Worm (Caenorhabditis elegans) whole organism, dauer: ENCODE measurements around the gene srg-8.

Experiments
- unc-62 ChIP-seq: sonication (generic microtip); optimal IDR thresholded peaks from 2 replicates; lab custom pipeline; 2017; ENCODE audit warnings: missing biosample characterization, missing genetic modification reagents, missing genetic modification characterization

srg-8 gene

ce11 chrIII:6221403-6221802, 33.2 kb downstream of the srg-8 start:
- no peak for TF ChIP-seq unc-62 (GFP tag; lab: Kevin White, UChicago)

DNA sequence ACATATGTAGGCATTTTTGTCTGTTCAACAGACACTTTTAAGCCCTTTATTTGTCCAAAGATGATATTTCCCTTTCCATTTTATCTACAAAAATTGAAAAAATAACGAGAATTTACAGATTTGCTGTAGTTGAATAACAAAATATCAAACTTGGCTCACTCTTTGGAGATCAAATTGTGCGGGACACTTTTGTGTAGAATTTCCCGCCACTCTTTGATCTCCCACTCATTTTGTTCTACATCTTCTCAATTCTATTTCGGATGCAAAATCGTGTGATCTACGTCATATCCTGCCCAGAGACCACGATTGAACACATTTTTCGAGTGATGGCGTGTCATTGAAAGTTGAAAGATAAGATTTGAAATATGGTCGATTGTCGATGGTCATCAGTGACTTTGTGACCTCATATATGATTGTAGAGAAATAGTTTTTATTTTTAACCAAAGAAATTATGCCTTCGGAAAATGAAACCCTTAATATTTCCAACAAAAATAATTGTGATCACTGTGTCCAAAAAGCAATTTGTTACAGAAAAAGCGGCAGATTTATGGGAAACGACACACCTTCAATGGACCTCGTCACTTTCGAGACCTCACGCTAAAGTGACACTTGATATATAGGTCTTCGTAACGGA, 37.7 kb downstream of the srg-8 start, which contains the start of gene hot-4:
TSS of gene hot-4 (plus strand) at position 584 of the 634 bp plus-strand sequence.
- no peak for TF ChIP-seq unc-62 (GFP tag; lab: Kevin White, UChicago)

ce11 chrIII:6215943-6216342, 38.7 kb downstream of the srg-8 start:
- no peak for TF ChIP-seq unc-62 (GFP tag; lab: Kevin White, UChicago)

DNA sequence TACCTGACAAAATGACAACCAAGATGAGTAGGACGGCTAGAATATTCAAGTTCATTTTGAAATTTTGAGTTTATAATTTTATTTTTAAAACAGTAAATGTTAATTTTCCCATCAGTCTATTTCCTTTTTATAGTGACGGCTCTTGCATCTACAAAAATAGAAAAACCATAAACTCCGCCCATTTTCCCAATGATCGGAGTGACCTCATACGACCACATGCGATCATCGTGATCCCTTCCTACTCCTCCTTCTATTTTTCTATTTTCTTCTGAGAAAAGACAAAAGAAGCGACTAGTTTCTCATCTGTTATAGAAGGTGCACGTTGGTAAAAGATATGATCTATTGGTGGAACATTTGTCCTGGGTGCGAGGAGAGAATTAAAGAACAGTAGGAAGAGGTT, 39.2 kb downstream of the srg-8 start, which contains the start of gene C23G10.11:
TSS of gene C23G10.11 (minus strand) at position 101 of the 400 bp plus-strand sequence.
- TF ChIP-seq unc-62 (GFP tag; lab: Kevin White, UChicago), result no peak

ce11 chrIII:6213915-6214314, 40.7 kb downstream of the srg-8 start, which contains the start of gene C23G10.10:
C23G10.10 (minus strand) TSS chrIII:6214015.
- TF ChIP-seq unc-62 (GFP tag; lab: Kevin White, UChicago), result no peak

ce11 chrIII:6210215-6210822, 44.3 kb downstream of the srg-8 start:
- no peak for TF ChIP-seq unc-62 (GFP tag; lab: Kevin White, UChicago)

DNA sequence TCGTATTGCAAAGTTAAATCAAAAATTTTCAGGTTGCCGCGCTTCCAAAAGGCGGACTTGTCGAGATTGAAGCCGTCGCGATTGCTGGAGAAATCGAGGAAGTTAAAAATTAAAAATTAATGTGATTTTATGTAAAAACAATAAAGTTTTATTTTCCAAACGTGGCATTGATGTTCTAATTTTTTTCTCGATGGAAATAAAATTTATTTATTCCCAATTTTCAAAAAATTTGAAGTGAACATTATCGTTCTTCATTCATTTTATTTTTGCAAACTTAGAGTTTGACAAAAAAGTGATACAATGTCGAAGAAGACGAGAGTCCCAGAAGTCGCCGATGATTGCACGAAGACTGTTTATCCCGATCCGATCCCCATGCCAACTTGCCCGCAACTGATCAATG, 45.7 kb downstream of the srg-8 start, which contains the start of gene C23G10.1:
TSS of gene C23G10.1 (plus strand) at position 301 of the 400 bp plus-strand sequence.
- no peak for TF ChIP-seq unc-62 (GFP tag; lab: Kevin White, UChicago)

- TF ChIP-seq unc-62 (GFP tag; lab: Kevin White, UChicago), result no peak
Measured at ce11 chrIII:6207881-6208280, 46.8 kb downstream of the srg-8 start, which contains the start of gene C23G10.2. C23G10.2 (plus strand) TSS chrIII:6208064.

DNA sequence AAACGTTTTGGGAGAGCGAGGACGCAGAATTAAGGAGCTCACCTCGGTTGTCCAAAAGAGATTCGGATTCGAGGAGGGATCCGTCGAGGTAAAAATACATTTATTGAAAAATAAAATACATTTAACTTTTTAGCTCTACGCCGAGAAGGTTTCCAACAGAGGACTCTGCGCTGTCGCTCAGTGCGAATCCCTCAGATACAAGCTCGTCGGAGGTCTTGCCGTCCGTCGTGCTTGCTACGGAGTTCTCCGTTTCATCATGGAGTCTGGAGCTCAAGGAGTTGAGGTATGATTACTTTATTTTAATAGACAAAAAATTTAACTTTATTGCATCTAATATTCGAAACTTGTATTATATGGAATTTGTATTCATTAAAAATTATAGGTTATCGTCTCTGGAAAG, 47.6 kb downstream of the srg-8 start:
- TF ChIP-seq unc-62 (GFP tag; lab: Kevin White, UChicago), result no peak

DNA sequence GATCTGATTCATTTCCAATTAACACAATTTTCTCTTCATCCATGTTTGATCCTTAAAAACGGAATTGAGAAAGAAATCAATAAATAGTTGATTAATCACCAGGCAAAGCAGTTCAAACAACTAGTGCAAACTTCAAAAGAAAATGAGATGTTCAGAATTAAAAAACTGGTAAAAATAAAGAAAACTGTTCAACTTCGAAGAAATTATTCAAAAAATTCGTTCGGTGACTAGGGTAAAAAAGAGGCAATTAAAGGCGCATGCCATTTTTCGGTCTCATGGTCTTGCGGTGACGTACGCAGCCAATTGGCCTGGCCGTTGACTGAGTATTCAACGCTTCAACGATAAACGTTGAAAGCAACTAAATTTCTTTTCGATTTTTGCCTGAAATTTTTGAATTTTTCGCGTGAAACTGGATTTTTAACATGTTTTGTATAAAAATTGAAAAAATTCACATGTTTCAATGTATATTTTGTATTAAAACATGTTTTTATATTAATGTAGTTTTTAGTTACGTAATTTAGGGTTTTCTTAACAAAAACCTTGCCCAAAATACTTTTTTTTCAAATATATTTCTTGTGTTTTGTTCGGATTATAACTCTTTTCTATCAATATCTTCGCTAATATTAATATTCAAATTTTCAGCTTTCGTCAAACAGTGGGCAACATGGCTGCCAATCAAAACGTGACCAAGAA, 48.3 kb downstream of the srg-8 start, which contains the start of the genes sna-3 and rps-3:
TSS of gene sna-3 (minus strand) at position 51 of the 693 bp plus-strand sequence.
TSS of gene rps-3 (plus strand) at position 643 of the 693 bp plus-strand sequence.
- TF ChIP-seq unc-62 (GFP tag; lab: Kevin White, UChicago), result no peak
